Worm (Caenorhabditis elegans): Measurements from ENCODE around the gene sfrp-1.

DNA sequence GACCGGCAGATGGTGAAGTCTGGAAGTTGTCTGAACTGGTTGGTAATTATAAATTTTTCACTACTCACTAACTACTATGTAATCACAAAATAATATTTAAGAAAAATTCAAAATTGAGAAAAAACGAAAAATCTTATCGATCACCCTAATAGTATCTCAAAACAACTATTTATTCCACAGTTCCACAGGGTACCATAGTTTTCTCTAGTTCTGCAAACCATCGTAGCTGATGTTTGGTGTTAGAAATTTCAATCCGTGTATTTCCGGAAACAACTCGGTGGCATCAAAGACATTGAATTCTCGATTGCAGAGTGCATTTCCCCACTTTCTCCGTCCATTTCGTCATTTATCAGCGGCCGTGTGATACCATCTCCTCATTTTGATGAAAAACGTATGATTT lies 39.4 kb upstream of the sfrp-1 start, which contains the start of gene Y73B6BL.31:
- TF ChIP-seq F13C5.2 (tag; optimal IDR thresholded peaks at IDR 0.05) (no peak), hnd-1 (tag; optimal IDR thresholded peaks at IDR 0.05) (no peak), tra-4 (tag; optimal IDR thresholded peaks at IDR 0.05) (no peak), ama-1 (optimal IDR thresholded peaks at IDR 0.05) (no peak), hmbx-1 (tag; optimal IDR thresholded peaks at IDR 0.05) (no peak), flt-1 (GFP tag; IDR thresholded peaks at IDR 0.05) (no peak), ets-7 (tag; optimal IDR thresholded peaks at IDR 0.05) (no peak), B0310.2 (tag; optimal IDR thresholded peaks at IDR 0.05) (no peak)
